Worm (Caenorhabditis elegans) whole organism, young adult: ENCODE measurements around the gene tpan-1.

ENCODE experiments used
- B0035.1 ChIP-seq: sonication (generic microtip); optimal IDR thresholded peaks from 2 replicates; lab custom pipeline; 2016; ENCODE audit warnings: missing genetic modification characterization, mild to moderate bottlenecking, missing compliant biosample characterization, missing genotype, missing genetic modification reagents
- B0261.1 ChIP-seq: sonication (generic microtip); optimal IDR thresholded peaks from 2 replicates; lab custom pipeline; 2016; ENCODE audit warnings: mild to moderate bottlenecking, missing genetic modification characterization, moderate library complexity, missing compliant biosample characterization
- B0336.3 ChIP-seq: fragments of 200-800 bp; sonication (Bioruptor generic); IDR thresholded peaks from 2 replicates; pipeline ENCODE4 v1.3.6; 2022; ENCODE audit warnings: missing genetic modification characterization, missing compliant biosample characterization
- C06A6.2 ChIP-seq: fragments of 200-800 bp; sonication (Bioruptor generic); conservative IDR thresholded peaks from 2 replicates; pipeline ENCODE4 v1.3.6; 2022; ENCODE audit warnings: missing genetic modification characterization, missing compliant biosample characterization
- F33H1.4 ChIP-seq: fragments of 200-800 bp; sonication (Bioruptor generic); IDR thresholded peaks from 2 replicates; pipeline ENCODE4 v1.3.6; 2022; ENCODE audit warnings: missing genetic modification reagents, missing genetic modification characterization, missing compliant biosample characterization
- F39B2.1 ChIP-seq: fragments of 200-800 bp; sonication (Bioruptor generic); IDR thresholded peaks from 2 replicates; pipeline ENCODE4 v1.3.6; 2022; ENCODE audit warnings: missing genetic modification reagents, missing genetic modification characterization, missing compliant biosample characterization
- F55B11.4 ChIP-seq: sonication (generic microtip); optimal IDR thresholded peaks from 2 replicates; lab custom pipeline; 2016; ENCODE audit warnings: missing compliant biosample characterization, missing genetic modification characterization, borderline replicate concordance; ENCODE audit not compliant: insufficient read depth
- F57A8.1 ChIP-seq: fragments of 200-800 bp; sonication (Bioruptor generic); optimal IDR thresholded peaks from 2 replicates; lab custom pipeline; 2018; ENCODE audit warnings: mild to moderate bottlenecking, missing genetic modification characterization, moderate library complexity, missing compliant biosample characterization
- Y53G8AR.9 ChIP-seq: fragments of 200-800 bp; sonication (Bioruptor generic); conservative IDR thresholded peaks from 2 replicates; pipeline ENCODE4 v1.3.6; 2022; ENCODE audit warnings: missing genetic modification reagents, missing genetic modification characterization, missing compliant biosample characterization
- Y56A3A.18 ChIP-seq: fragments of 200-800 bp; sonication (Bioruptor generic); IDR thresholded peaks from 2 replicates; pipeline ENCODE4 v1.3.6; 2022; ENCODE audit warnings: missing genetic modification reagents, missing genetic modification characterization, missing compliant biosample characterization
- akir-1 ChIP-seq: fragments of 200-800 bp; sonication (Bioruptor generic); optimal IDR thresholded peaks from 2 replicates; lab custom pipeline; 2018; ENCODE audit warnings: mild to moderate bottlenecking, missing genetic modification characterization, moderate library complexity, missing compliant biosample characterization
- athp-1 ChIP-seq: sonication (generic microtip); optimal IDR thresholded peaks from 2 replicates; lab custom pipeline; 2017; ENCODE audit warnings: mild to moderate bottlenecking, missing genetic modification characterization, missing compliant biosample characterization
- cebp-1 ChIP-seq, 2 experiments: fragments of 200-800 bp in 1 of 2; sonication (Bioruptor generic) in 1 of 2; sonication (generic microtip) in 1 of 2; IDR thresholded peaks in 1 of 2; optimal IDR thresholded peaks in 1 of 2; 2 replicates each; pipeline versions ENCODE4 v1.3.6 to Lab custom; 2017 to 2022; ENCODE audit warnings: missing compliant biosample characterization in 2 of 2, missing genetic modification characterization in 2 of 2, mild to moderate bottlenecking in 1 of 2, missing genetic modification reagents in 1 of 2, moderate library complexity in 1 of 2
- ceh-100 ChIP-seq: fragments of 200-800 bp; sonication (Bioruptor generic); IDR thresholded peaks from 2 replicates; pipeline ENCODE4 v1.3.6; 2022; ENCODE audit warnings: missing genetic modification reagents, missing genetic modification characterization, missing compliant biosample characterization
- ceh-27 ChIP-seq: fragments of 200-800 bp; sonication (Bioruptor generic); optimal IDR thresholded peaks from 2 replicates; lab custom pipeline; 2018; ENCODE audit warnings: mild to moderate bottlenecking, missing genetic modification characterization, moderate library complexity, missing compliant biosample characterization
- ceh-58 ChIP-seq: fragments of 200-800 bp; sonication (Bioruptor generic); IDR thresholded peaks from 2 replicates; pipeline ENCODE4 v1.3.6; 2022; ENCODE audit warnings: missing genetic modification characterization, missing compliant biosample characterization
- ceh-91 ChIP-seq: fragments of 200-800 bp; sonication (Bioruptor generic); IDR thresholded peaks from 2 replicates; pipeline ENCODE4 v1.3.6; 2022; ENCODE audit warnings: missing genetic modification reagents, missing genetic modification characterization, missing compliant biosample characterization
- dox-1 ChIP-seq: fragments of 200-800 bp; sonication (Bioruptor generic); IDR thresholded peaks from 2 replicates; pipeline ENCODE4 v1.3.6; 2022; ENCODE audit warnings: missing genetic modification reagents, missing genetic modification characterization, missing compliant biosample characterization
- efl-1 ChIP-seq: fragments of 150-350 bp; optimal IDR thresholded peaks from 2 replicates; lab custom pipeline; 2014; ENCODE audit warnings: missing biosample characterization, missing genetic modification reagents, missing genetic modification characterization
- egl-18 ChIP-seq: fragments of 200-800 bp; sonication (Bioruptor generic); IDR thresholded peaks from 2 replicates; pipeline ENCODE4 v1.3.6; 2022; ENCODE audit warnings: missing genetic modification reagents, missing genetic modification characterization, missing compliant biosample characterization
- egl-44 ChIP-seq: fragments of 200-800 bp; sonication (Bioruptor generic); IDR thresholded peaks from 2 replicates; pipeline ENCODE4 v1.3.6; 2022; ENCODE audit warnings: missing genetic modification reagents, missing genetic modification characterization, missing compliant biosample characterization
- egrh-3 ChIP-seq: fragments of 200-800 bp; sonication (Bioruptor generic); IDR thresholded peaks from 2 replicates; pipeline ENCODE4 v1.3.6; 2022; ENCODE audit warnings: missing genetic modification reagents, missing genetic modification characterization, missing compliant biosample characterization
- ekl-4 ChIP-seq: fragments of 200-800 bp; sonication (Bioruptor generic); IDR thresholded peaks from 2 replicates; pipeline ENCODE4 v1.3.6; 2022; ENCODE audit warnings: missing genetic modification reagents, missing genetic modification characterization, missing compliant biosample characterization
- fkh-3 ChIP-seq: sonication (generic microtip); optimal IDR thresholded peaks from 2 replicates; lab custom pipeline; 2016; ENCODE audit warnings: mild to moderate bottlenecking, missing genetic modification characterization, missing compliant biosample characterization
- hmg-1.2 ChIP-seq: fragments of 200-800 bp; sonication (Bioruptor generic); IDR thresholded peaks from 2 replicates; pipeline ENCODE4 v1.3.6; 2022; ENCODE audit warnings: missing genetic modification reagents, missing genetic modification characterization, missing compliant biosample characterization
- hmg-20 ChIP-seq: fragments of 200-800 bp; sonication (Bioruptor generic); IDR thresholded peaks from 2 replicates; pipeline ENCODE4 v1.3.6; 2022; ENCODE audit warnings: missing genetic modification reagents, missing genetic modification characterization, missing compliant biosample characterization
- hsf-1 ChIP-seq: fragments of 200-800 bp; sonication (Bioruptor generic); IDR thresholded peaks from 2 replicates; pipeline ENCODE4 v1.3.6; 2022; ENCODE audit warnings: missing genetic modification reagents, missing genetic modification characterization, missing compliant biosample characterization
- lin-26 ChIP-seq: fragments of 200-800 bp; sonication (Bioruptor generic); IDR thresholded peaks from 2 replicates; pipeline ENCODE4 v1.3.6; 2022; ENCODE audit warnings: missing genetic modification reagents, missing genetic modification characterization, missing compliant biosample characterization
- lin-35 ChIP-seq, 3 experiments: fragments of 150-350 bp in 2 of 3; sonication (generic microtip) in 1 of 3; optimal IDR thresholded peaks; 2 replicates each; lab custom pipeline; 2014 to 2018; ENCODE audit warnings: missing biosample characterization in 3 of 3, missing genetic modification characterization in 3 of 3, missing genetic modification reagents in 3 of 3
- lin-40 ChIP-seq: sonication (generic microtip); optimal IDR thresholded peaks from 2 replicates; lab custom pipeline; 2016; ENCODE audit warnings: missing genetic modification characterization, mild to moderate bottlenecking, missing compliant biosample characterization, missing genotype, missing genetic modification reagents
- lin-54 ChIP-seq: fragments of 200-800 bp; sonication (Bioruptor generic); optimal IDR thresholded peaks from 2 replicates; lab custom pipeline; 2018; ENCODE audit warnings: mild to moderate bottlenecking, missing genetic modification characterization, missing compliant biosample characterization
- lsy-27 ChIP-seq: sonication (generic microtip); optimal IDR thresholded peaks from 2 replicates; lab custom pipeline; 2017; ENCODE audit warnings: missing genetic modification characterization, mild to moderate bottlenecking, missing compliant biosample characterization, antibody characterized with exemption, missing genotype, borderline replicate concordance; ENCODE audit not compliant: insufficient read depth
- madf-10 ChIP-seq: sonication (generic microtip); optimal IDR thresholded peaks from 2 replicates; lab custom pipeline; 2016; ENCODE audit warnings: mild to moderate bottlenecking, missing genetic modification characterization, missing compliant biosample characterization
- madf-6 ChIP-seq: fragments of 200-800 bp; sonication (Bioruptor generic); IDR thresholded peaks from 2 replicates; pipeline ENCODE4 v1.3.6; 2022; ENCODE audit warnings: missing genetic modification reagents, missing genetic modification characterization, missing compliant biosample characterization
- nfya-1 ChIP-seq: sonication (generic microtip); optimal IDR thresholded peaks from 2 replicates; lab custom pipeline; 2017; ENCODE audit warnings: antibody characterized with exemption, missing compliant biosample characterization, missing genetic modification characterization, borderline replicate concordance; ENCODE audit not compliant: insufficient read depth
- pha-4 ChIP-seq: fragments of 150-350 bp; sonication (generic microtip); optimal IDR thresholded peaks from 2 replicates; lab custom pipeline; 2014; ENCODE audit warnings: missing biosample characterization, missing genetic modification reagents, missing genetic modification characterization
- rpc-1 ChIP-seq, 2 experiments: fragments of 150-350 bp in 1 of 2; sonication (generic microtip) in 1 of 2; optimal IDR thresholded peaks; 2 replicates each; lab custom pipeline; 2014 to 2018; ENCODE audit warnings: missing biosample characterization in 1 of 2, missing genetic modification characterization in 1 of 2, missing genetic modification reagents in 1 of 2, missing genotype in 1 of 2
- snpc-3.4 ChIP-seq: sonication (generic microtip); optimal IDR thresholded peaks from 2 replicates; lab custom pipeline; 2017; ENCODE audit warnings: missing genetic modification characterization, mild to moderate bottlenecking, missing compliant biosample characterization, antibody characterized with exemption, moderate library complexity, missing genotype, missing genetic modification reagents
- somi-1 ChIP-seq: fragments of 200-800 bp; sonication (Bioruptor generic); optimal IDR thresholded peaks from 2 replicates; lab custom pipeline; 2018; ENCODE audit warnings: mild to moderate bottlenecking, missing genetic modification characterization, missing compliant biosample characterization
- tlf-1 ChIP-seq: fragments of 200-800 bp; sonication (Bioruptor generic); optimal IDR thresholded peaks from 2 replicates; lab custom pipeline; 2018; ENCODE audit warnings: mild to moderate bottlenecking, missing genetic modification characterization, missing compliant biosample characterization
- unc-62 ChIP-seq: fragments of 150-350 bp; optimal IDR thresholded peaks from 2 replicates; lab custom pipeline; 2014; ENCODE audit warnings: missing biosample characterization, missing genetic modification reagents, missing genetic modification characterization
- xnd-1 ChIP-seq: sonication (generic microtip); optimal IDR thresholded peaks from 2 replicates; lab custom pipeline; 2016; ENCODE audit warnings: missing genotype, missing genetic modification reagents, missing genetic modification characterization, missing compliant biosample characterization
- ztf-26 ChIP-seq: sonication (generic microtip); optimal IDR thresholded peaks from 2 replicates; lab custom pipeline; 2017; ENCODE audit warnings: missing genetic modification characterization, missing compliant biosample characterization
- ztf-3 ChIP-seq: fragments of 200-800 bp; sonication (Bioruptor generic); optimal IDR thresholded peaks from 2 replicates; lab custom pipeline; 2018; ENCODE audit warnings: mild to moderate bottlenecking, missing genetic modification characterization, missing compliant biosample characterization
- ztf-6 ChIP-seq: fragments of 200-800 bp; sonication (Bioruptor generic); IDR thresholded peaks from 2 replicates; pipeline ENCODE4 v1.3.6; 2022; ENCODE audit warnings: missing genetic modification reagents, missing genetic modification characterization, missing compliant biosample characterization

The tpan-1 gene

ce11 chrV:20776761-20777160, 12.5 kb upstream of the tpan-1 start (continued):
- no peak for TF ChIP-seq somi-1 (GFP tag; lab: Kevin White, UChicago)
- peak; percentile 70; the same call in 1 of the 2 replicates for TF ChIP-seq Y53G8AR.9 (GFP tag; lab: Robert Waterston, UW)
- TF ChIP-seq ztf-26 (tag; lab: Kevin White, UChicago) = no peak
- TF ChIP-seq rpc-1 (optimal IDR thresholded peaks at IDR 0.05; lab: Kevin White, UChicago) = no peak
- no peak for TF ChIP-seq rpc-1 (tag; optimal IDR thresholded peaks at IDR 0.05; lab: Kevin White, UChicago)
- peak; percentile 35 for TF ChIP-seq lin-54
- TF ChIP-seq hmg-1.2 (GFP tag; lab: Robert Waterston, UW) = peak; percentile 55
- TF ChIP-seq madf-6 (GFP tag; lab: Robert Waterston, UW) = peak; percentile 31; the same call in 1 of the 2 replicates
- no peak for TF ChIP-seq xnd-1 (tag; lab: Kevin White, UChicago)

- peak; percentile 42; the same call in 1 of the 2 replicates for TF ChIP-seq ceh-100 (GFP tag; lab: Robert Waterston, UW)
- no peak for TF ChIP-seq ceh-91 (GFP tag; lab: Robert Waterston, UW)
- peak; percentile 96 for TF ChIP-seq lin-40 (tag; lab: Kevin White, UChicago)
- TF ChIP-seq unc-62 = no peak
- no peak for TF ChIP-seq ceh-58
- TF ChIP-seq F33H1.4 = no peak
- peak; percentile 70 for TF ChIP-seq B0035.1 (tag; lab: Kevin White, UChicago)
- peak; percentile 19 for TF ChIP-seq fkh-3 (tag; lab: Kevin White, UChicago)
- TF ChIP-seq egrh-3 (GFP tag; lab: Robert Waterston, UW) = peak; percentile 50; the same call in 1 of the 2 replicates
- TF ChIP-seq ztf-6 (GFP tag; lab: Robert Waterston, UW) = 0 out of 2 replicates have a peak, but pooled peaks have one; percentile 64
- TF ChIP-seq hmg-20 (GFP tag; lab: Robert Waterston, UW) = peak; percentile 76
- TF ChIP-seq F39B2.1 (GFP tag; lab: Robert Waterston, UW) = no peak
- no peak for TF ChIP-seq egl-18 (GFP tag; lab: Robert Waterston, UW)
- peak; percentile 3 for TF ChIP-seq athp-1 (tag; lab: Kevin White, UChicago)
- TF ChIP-seq C06A6.2 (GFP tag; lab: Robert Waterston, UW) = peak; percentile 88
- TF ChIP-seq madf-10 (tag; lab: Kevin White, UChicago) = peak; percentile 100
- 0 out of 2 replicates have a peak, but pooled peaks have one; percentile 26 for TF ChIP-seq cebp-1 (GFP tag; IDR thresholded peaks at IDR 0.05; lab: Robert Waterston, UW)
- TF ChIP-seq cebp-1 (tag; optimal IDR thresholded peaks at IDR 0.05; lab: Kevin White, UChicago) = peak; percentile 92
- TF ChIP-seq hsf-1 (GFP tag; lab: Robert Waterston, UW) = no peak
- peak; percentile 71 for TF ChIP-seq lin-54
- peak; percentile 78; the same call in 1 of the 2 replicates for TF ChIP-seq egl-44 (GFP tag; lab: Robert Waterston, UW)
- no peak for TF ChIP-seq F55B11.4 (tag; lab: Kevin White, UChicago)
- TF ChIP-seq lsy-27 (tag; lab: Kevin White, UChicago) = no peak
- TF ChIP-seq snpc-3.4 (tag; lab: Kevin White, UChicago) = no peak
- TF ChIP-seq tlf-1 (GFP tag; lab: Kevin White, UChicago) = peak; percentile 79
- TF ChIP-seq ceh-27 (GFP tag; lab: Kevin White, UChicago) = peak; percentile 98
- TF ChIP-seq nfya-1 (tag; lab: Kevin White, UChicago) = no peak
- TF ChIP-seq F57A8.1 = no peak
- TF ChIP-seq B0261.1 (tag; lab: Kevin White, UChicago) = no peak
- peak; percentile 82 for TF ChIP-seq ekl-4 (GFP tag; lab: Robert Waterston, UW)
- peak; percentile 11 for TF ChIP-seq ztf-3 (GFP tag; lab: Kevin White, UChicago)
- peak in 1 of 3 experiments; percentile 87 for TF ChIP-seq lin-35 (GFP tag; optimal IDR thresholded peaks at IDR 0.05; lab: Kevin White, UChicago)
- peak; percentile 84 for TF ChIP-seq ztf-26 (tag; lab: Kevin White, UChicago)
- no peak for TF ChIP-seq efl-1 (GFP tag; lab: Kevin White, UChicago)
- TF ChIP-seq akir-1 = peak; percentile 49
- no peak for TF ChIP-seq pha-4 (tag; lab: Kevin White, UChicago)
- TF ChIP-seq Y56A3A.18 (GFP tag; lab: Robert Waterston, UW) = peak; percentile 64; the same call in 1 of the 2 replicates
- TF ChIP-seq dox-1 (GFP tag; lab: Robert Waterston, UW) = peak; percentile 82
- TF ChIP-seq B0336.3 (GFP tag; lab: Robert Waterston, UW) = peak; percentile 84
- TF ChIP-seq lin-26 (GFP tag; lab: Robert Waterston, UW) = peak; percentile 75; the same call in 1 of the 2 replicates
Observed at ce11 chrV:20778257-20778697, 11.0 kb upstream of the tpan-1 start.
